Worm (Caenorhabditis elegans) whole organism, early embryonic: ENCODE measurements around the gene ugt-5.

Experiments used
- B0310.2 ChIP-seq: sonication (generic microtip); optimal IDR thresholded peaks from 2 replicates; lab custom pipeline; 2016; ENCODE audit warnings: mild to moderate bottlenecking, missing genetic modification characterization, missing compliant biosample characterization
- F13C5.2 ChIP-seq: sonication (generic microtip); optimal IDR thresholded peaks from 2 replicates; lab custom pipeline; 2017; ENCODE audit warnings: mild to moderate bottlenecking, missing genetic modification characterization, inconsistent platforms, missing compliant biosample characterization
- aly-1 ChIP-seq: sonication (generic microtip); optimal IDR thresholded peaks from 2 replicates; lab custom pipeline; 2016; ENCODE audit warnings: missing genetic modification characterization, missing compliant biosample characterization
- ama-1 ChIP-seq: fragments of 150-350 bp; optimal IDR thresholded peaks from 2 replicates; lab custom pipeline; 2014
- flt-1 ChIP-seq: fragments of 200-800 bp; sonication (Bioruptor generic); IDR thresholded peaks from 2 replicates; pipeline ENCODE4 v1.3.6; 2022; ENCODE audit warnings: missing genetic modification characterization, missing compliant biosample characterization
- hmg-4 ChIP-seq: fragments of 200-800 bp; sonication (Bioruptor generic); optimal IDR thresholded peaks from 2 replicates; lab custom pipeline; 2018; ENCODE audit warnings: mild to moderate bottlenecking, missing genetic modification characterization, missing compliant biosample characterization

ce11 chrV:12744979-12745378, 47.8 kb downstream of the ugt-5 start, which contains the start of gene C15C8.7:
- TF ChIP-seq ama-1 (lab: Kevin White, UChicago) (no peak), aly-1 (tag; lab: Kevin White, UChicago) (no peak), F13C5.2 (tag; lab: Kevin White, UChicago) (no peak), flt-1 (GFP tag; lab: Robert Waterston, UW) (no peak), hmg-4 (no peak), B0310.2 (tag; lab: Kevin White, UChicago) (no peak)
